Fruit fly (Drosophila melanogaster) whole organism, wandering third instar larva: ENCODE results near the gene yellow-c.
A peak's percentile ranks its signal among the peaks of the same experiment; 100 is the strongest.

Experiments used
- CG9705 ChIP-seq: fragments of 200-800 bp; sonication (Bioruptor generic); optimal IDR thresholded peaks from 2 replicates; lab custom pipeline; 2018; ENCODE audit warnings: missing biosample characterization, mild to moderate bottlenecking, missing genetic modification characterization
- Dfd ChIP-seq: fragments of >200 bp; optimal IDR thresholded peaks from 2 replicates; lab custom pipeline; 2017; ENCODE audit warnings: missing biosample characterization, missing genetic modification characterization
- Dif ChIP-seq: fragments of 200-275, 200-300 bp; sonication (Bioruptor generic); optimal IDR thresholded peaks from 2 replicates; lab custom pipeline; 2018; ENCODE audit warnings: missing biosample characterization, missing genetic modification characterization; ENCODE audit not compliant: partially characterized antibody
- Hr78 ChIP-seq: fragments of >200 bp; optimal IDR thresholded peaks from 2 replicates; lab custom pipeline; 2017; ENCODE audit warnings: missing biosample characterization, missing genetic modification characterization
- lola ChIP-seq: fragments of >200 bp; optimal IDR thresholded peaks from 2 replicates; lab custom pipeline; 2017; ENCODE audit warnings: missing biosample characterization, missing genetic modification characterization
- pan ChIP-seq: fragments of >200 bp; optimal IDR thresholded peaks from 2 replicates; lab custom pipeline; 2017
- psq ChIP-seq: fragments of 200-800 bp; sonication (Bioruptor generic); optimal IDR thresholded peaks from 3 replicates; lab custom pipeline; 2017; ENCODE audit warnings: missing biosample characterization, mild to moderate bottlenecking, missing genetic modification characterization, moderate library complexity

dm6 chr2L:15009703-15010102 lies 25.5 kb upstream of the yellow-c start, which contains the start of the genes THG and Rnmt:
- TF ChIP-seq psq (GFP tag; lab: Kevin White, UChicago) (peak; percentile 72), lola (GFP tag; lab: Kevin White, UChicago) (no peak), Dfd (GFP tag; lab: Kevin White, UChicago) (no peak), Hr78 (no peak), CG9705 (peak; percentile 61), Dif (GFP tag; lab: Kevin White, UChicago) (no peak), pan (no peak)
